Worm (Caenorhabditis elegans) whole organism, L1 larva: ENCODE data around the gene C53A5.9.
A peak's percentile ranks its signal among the peaks of the same experiment; 100 is the strongest.

Source experiments
- C16A3.4 ChIP-seq: fragments of 150-350 bp; optimal IDR thresholded peaks from 2 replicates; lab custom pipeline; 2014; ENCODE audit warnings: missing biosample characterization, missing genetic modification characterization
- blmp-1 ChIP-seq: fragments of 150-350 bp; optimal IDR thresholded peaks from 2 replicates; lab custom pipeline; 2014; ENCODE audit warnings: missing biosample characterization, missing genetic modification characterization
- ceh-63 ChIP-seq: fragments of 200-800 bp; sonication (Bioruptor generic); optimal IDR thresholded peaks from 2 replicates; lab custom pipeline; 2018; ENCODE audit warnings: mild to moderate bottlenecking, missing genetic modification characterization, missing compliant biosample characterization
- ceh-8 ChIP-seq: fragments of 200-800 bp; sonication (Bioruptor generic); optimal IDR thresholded peaks from 2 replicates; lab custom pipeline; 2018; ENCODE audit warnings: mild to moderate bottlenecking, missing genetic modification characterization, moderate library complexity, missing compliant biosample characterization
- ceh-88 ChIP-seq: fragments of 200-800 bp; sonication (Bioruptor generic); IDR thresholded peaks from 2 replicates; pipeline ENCODE4 v1.3.6; 2022; ENCODE audit warnings: missing genetic modification characterization, missing compliant biosample characterization
- dpl-1 ChIP-seq, 3 experiments: fragments of 150-350 bp in 2 of 3; sonication (generic microtip) in 1 of 3; optimal IDR thresholded peaks; 2 replicates each; lab custom pipeline; 2014 to 2017; ENCODE audit warnings: missing biosample characterization in 3 of 3, missing genetic modification characterization in 3 of 3, missing genetic modification reagents in 3 of 3
- efl-1 ChIP-seq, 4 experiments: fragments of 150-350 bp; optimal IDR thresholded peaks in 3 of 4; peaks in 1 of 4; 1 replicate in 1 of 4; 2 replicates in 3 of 4; lab custom pipeline; 2014; ENCODE audit warnings: missing biosample characterization in 2 of 4, missing genetic modification characterization in 2 of 4, missing genetic modification reagents in 2 of 4
- efl-3 ChIP-seq: fragments of 200-800 bp; sonication (Bioruptor generic); optimal IDR thresholded peaks from 2 replicates; lab custom pipeline; 2018; ENCODE audit warnings: mild to moderate bottlenecking, missing genetic modification characterization, missing compliant biosample characterization
- elt-2 ChIP-seq: sonication (generic microtip); optimal IDR thresholded peaks from 2 replicates; lab custom pipeline; 2016; ENCODE audit warnings: missing genetic modification characterization, mild to moderate bottlenecking, inconsistent platforms, missing compliant biosample characterization, missing genetic modification reagents
- fkh-10 ChIP-seq: sonication (generic microtip); optimal IDR thresholded peaks from 2 replicates; lab custom pipeline; 2017; ENCODE audit warnings: missing biosample characterization, missing genetic modification reagents, missing genetic modification characterization
- fkh-8 ChIP-seq: sonication (generic microtip); optimal IDR thresholded peaks from 2 replicates; lab custom pipeline; 2016; ENCODE audit warnings: mild to moderate bottlenecking, missing genetic modification characterization, missing compliant biosample characterization
- grh-1 ChIP-seq: fragments of 200-800 bp; sonication (Bioruptor generic); IDR thresholded peaks from 2 replicates; pipeline ENCODE4 v1.3.6; 2022; ENCODE audit warnings: missing genetic modification reagents, missing genetic modification characterization, missing compliant biosample characterization
- hpl-2 ChIP-seq: fragments of 150-350 bp; optimal IDR thresholded peaks from 2 replicates; lab custom pipeline; 2014; ENCODE audit warnings: missing biosample characterization, missing genetic modification reagents, missing genetic modification characterization
- isw-1 ChIP-seq: fragments of 200-800 bp; sonication (Bioruptor generic); IDR thresholded peaks from 2 replicates; pipeline ENCODE4 v1.3.6; 2022; ENCODE audit warnings: missing genetic modification characterization, missing compliant biosample characterization
- jun-1 ChIP-seq: fragments of 150-350 bp; optimal IDR thresholded peaks from 2 replicates; lab custom pipeline; 2014; ENCODE audit warnings: missing biosample characterization, missing genetic modification reagents, missing genetic modification characterization
- lin-14 ChIP-seq: fragments of 200-800 bp; sonication (Bioruptor generic); optimal IDR thresholded peaks from 2 replicates; lab custom pipeline; 2018; ENCODE audit warnings: mild to moderate bottlenecking, missing genetic modification characterization, moderate library complexity, missing compliant biosample characterization
- lin-15B ChIP-seq: fragments of 150-350 bp; sonication (generic microtip); optimal IDR thresholded peaks from 3 replicates; lab custom pipeline; 2014; ENCODE audit warnings: missing biosample characterization, missing genetic modification characterization
- lin-35 ChIP-seq, 2 experiments: fragments of 150-350 bp; optimal IDR thresholded peaks; 2 replicates each; lab custom pipeline; 2014; ENCODE audit warnings: missing biosample characterization in 2 of 2, missing genetic modification characterization in 2 of 2, missing genetic modification reagents in 2 of 2
- lir-3 ChIP-seq: sonication (generic microtip); optimal IDR thresholded peaks from 2 replicates; lab custom pipeline; 2016; ENCODE audit warnings: mild to moderate bottlenecking, missing genetic modification characterization, moderate library complexity, missing compliant biosample characterization; ENCODE audit not compliant: poor library complexity
- lsy-2 ChIP-seq, 2 experiments: fragments of 150-350 bp; optimal IDR thresholded peaks; 2 replicates each; lab custom pipeline; 2014; ENCODE audit warnings: missing biosample characterization in 2 of 2, missing genetic modification characterization in 2 of 2
- mab-9 ChIP-seq: fragments of 200-800 bp; sonication (Bioruptor generic); IDR thresholded peaks from 2 replicates; pipeline ENCODE4 v1.3.6; 2022; ENCODE audit warnings: missing genetic modification reagents, missing genetic modification characterization, missing compliant biosample characterization
- mep-1 ChIP-seq: fragments of 150-350 bp; optimal IDR thresholded peaks from 2 replicates; lab custom pipeline; 2014; ENCODE audit warnings: missing biosample characterization, missing genetic modification characterization
- nhr-12 ChIP-seq: sonication (generic microtip); optimal IDR thresholded peaks from 2 replicates; lab custom pipeline; 2017; ENCODE audit warnings: missing biosample characterization, missing genetic modification characterization
- nhr-20 ChIP-seq: sonication (generic microtip); optimal IDR thresholded peaks from 2 replicates; lab custom pipeline; 2016; ENCODE audit warnings: mild to moderate bottlenecking, missing genetic modification characterization, missing compliant biosample characterization
- nhr-71 ChIP-seq: sonication (generic microtip); optimal IDR thresholded peaks from 2 replicates; lab custom pipeline; 2016; ENCODE audit warnings: mild to moderate bottlenecking, missing genetic modification characterization, moderate library complexity, missing compliant biosample characterization
- nhr-76 ChIP-seq: sonication (generic microtip); optimal IDR thresholded peaks from 2 replicates; lab custom pipeline; 2017; ENCODE audit warnings: missing biosample characterization, missing genetic modification characterization
- nhr-77 ChIP-seq: fragments of 150-350 bp; optimal IDR thresholded peaks from 2 replicates; lab custom pipeline; 2014; ENCODE audit warnings: missing biosample characterization, missing genetic modification characterization
- nhr-84 ChIP-seq: sonication (generic microtip); optimal IDR thresholded peaks from 2 replicates; lab custom pipeline; 2017; ENCODE audit warnings: missing biosample characterization, missing genetic modification characterization
- rnt-1 ChIP-seq: sonication (generic microtip); optimal IDR thresholded peaks from 2 replicates; lab custom pipeline; 2016; ENCODE audit warnings: mild to moderate bottlenecking, missing genetic modification characterization, moderate library complexity, missing compliant biosample characterization
- tbx-2 ChIP-seq: sonication (generic microtip); optimal IDR thresholded peaks from 2 replicates; lab custom pipeline; 2016; ENCODE audit warnings: missing genetic modification characterization, missing compliant biosample characterization
- unc-98 ChIP-seq: fragments of 200-800 bp; sonication (Bioruptor generic); IDR thresholded peaks from 2 replicates; pipeline ENCODE4 v1.3.6; 2022; ENCODE audit warnings: missing genetic modification characterization, missing compliant biosample characterization
- xbp-1 ChIP-seq: sonication (generic microtip); optimal IDR thresholded peaks from 2 replicates; lab custom pipeline; 2016; ENCODE audit warnings: missing genetic modification characterization, missing compliant biosample characterization
- zag-1 ChIP-seq: fragments of 150-350 bp; optimal IDR thresholded peaks from 2 replicates; lab custom pipeline; 2014; ENCODE audit warnings: missing biosample characterization, missing genetic modification characterization
- zip-4 ChIP-seq: fragments of 200-800 bp; sonication (Bioruptor generic); optimal IDR thresholded peaks from 2 replicates; lab custom pipeline; 2018; ENCODE audit warnings: mild to moderate bottlenecking, missing genetic modification characterization, moderate library complexity, missing compliant biosample characterization

The C53A5.9 gene

ce11 chrV:14558757-14559156, at the start of gene C53A5.9:
Gene C53A5.9 (minus strand): TSS chrV:14558857.
- TF ChIP-seq lin-15B (tag; lab: Kevin White, UChicago) (no peak), nhr-20 (tag; lab: Kevin White, UChicago) (no peak), lin-35 (GFP tag; optimal IDR thresholded peaks at IDR 0.05; lab: Kevin White, UChicago) (no peak), nhr-76 (tag; lab: Kevin White, UChicago) (no peak), fkh-8 (tag; lab: Kevin White, UChicago) (no peak), lin-14 (GFP tag; lab: Kevin White, UChicago) (no peak), isw-1 (no peak), efl-1 (optimal IDR thresholded peaks at IDR 0.05; lab: Kevin White, UChicago) (no peak), efl-1 (GFP tag; optimal IDR thresholded peaks at IDR 0.05 in 1 of 2; lab: Kevin White, UChicago) (peak in 1 of 2 experiments; percentile 14)

ce11 chrV:14603755-14604154, 45.1 kb upstream of the C53A5.9 start:
- TF ChIP-seq zag-1 (tag; lab: Kevin White, UChicago) (no peak), tbx-2 (tag; lab: Kevin White, UChicago) (no peak), unc-98 (GFP tag; lab: Robert Waterston, UW) (no peak), lin-14 (GFP tag; lab: Kevin White, UChicago) (peak; percentile 38)

ce11 chrV:14599972-14600371, 41.3 kb upstream of the C53A5.9 start, which contains the start of gene glb-22:
Gene glb-22 (plus strand): TSS chrV:14600272.
- TF ChIP-seq nhr-12 (tag; lab: Kevin White, UChicago) (no peak), efl-3 (GFP tag; lab: Kevin White, UChicago) (no peak), lir-3 (tag; lab: Kevin White, UChicago) (no peak), nhr-20 (tag; lab: Kevin White, UChicago) (no peak), dpl-1 (GFP tag; optimal IDR thresholded peaks at IDR 0.05; lab: Kevin White, UChicago) (no peak), lin-14 (GFP tag; lab: Kevin White, UChicago) (no peak), mab-9 (GFP tag; lab: Robert Waterston, UW) (no peak)

- peak; percentile 81 for TF ChIP-seq lin-14 (GFP tag; lab: Kevin White, UChicago)
- TF ChIP-seq ceh-8 (GFP tag; lab: Kevin White, UChicago), result no peak
- TF ChIP-seq elt-2 (tag; lab: Kevin White, UChicago), result no peak
- TF ChIP-seq lsy-2 (tag; optimal IDR thresholded peaks at IDR 0.05; lab: Kevin White, UChicago), result peak in 1 of 2 experiments; percentile 57
- TF ChIP-seq mep-1 (tag; lab: Kevin White, UChicago), result peak; percentile 27
- TF ChIP-seq rnt-1 (tag; lab: Kevin White, UChicago), result peak; percentile 31
- TF ChIP-seq jun-1 (tag; lab: Kevin White, UChicago), result no peak
- TF ChIP-seq C16A3.4, result peak; percentile 3
- peak; percentile 19 to 45 for TF ChIP-seq lin-35 (GFP tag; optimal IDR thresholded peaks at IDR 0.05; lab: Kevin White, UChicago)
- TF ChIP-seq xbp-1 (tag; lab: Kevin White, UChicago), result no peak
- TF ChIP-seq blmp-1, result peak; percentile 1
- TF ChIP-seq ceh-88 (GFP tag; lab: Robert Waterston, UW), result no peak
- no peak for TF ChIP-seq fkh-10 (GFP tag; lab: Kevin White, UChicago)
- peak; percentile 16 to 35 for TF ChIP-seq efl-1 (optimal IDR thresholded peaks at IDR 0.05; lab: Kevin White, UChicago)
- peak; percentile 36 to 51 for TF ChIP-seq efl-1 (GFP tag; optimal IDR thresholded peaks at IDR 0.05 in 1 of 2; lab: Kevin White, UChicago)
- no peak for TF ChIP-seq ceh-63 (GFP tag; lab: Kevin White, UChicago)
- TF ChIP-seq efl-3 (GFP tag; lab: Kevin White, UChicago), result no peak
- no peak for TF ChIP-seq zip-4 (GFP tag; lab: Kevin White, UChicago)
- TF ChIP-seq nhr-71 (tag; lab: Kevin White, UChicago), result no peak
- TF ChIP-seq grh-1 (GFP tag; lab: Robert Waterston, UW), result no peak
- peak in 1 of 3 experiments; percentile 52 for TF ChIP-seq dpl-1 (GFP tag; optimal IDR thresholded peaks at IDR 0.05; lab: Kevin White, UChicago)
- TF ChIP-seq hpl-2, result no peak
- TF ChIP-seq nhr-84 (tag; lab: Kevin White, UChicago), result no peak
- TF ChIP-seq nhr-77 (tag; lab: Kevin White, UChicago), result no peak
These were observed 39.1 kb upstream of the C53A5.9 start, which contains the start of gene R11H6.2 for ce11 chrV:14597681-14598184. Gene R11H6.2 (plus strand): TSS chrV:14598006.
